Fruit fly (Drosophila melanogaster) whole organism, embryonic: Measurements from ENCODE around the gene mon2.

Source experiments
- ATbp ChIP-seq: fragments of 200-800 bp; sonication (Bioruptor generic); optimal IDR thresholded peaks from 2 replicates; lab custom pipeline; 2017; ENCODE audit warnings: missing biosample characterization, mild to moderate bottlenecking, missing genetic modification characterization, missing genetic modification reagents
- Awh ChIP-seq: fragments of 200-800 bp; sonication (Bioruptor generic); IDR thresholded peaks from 2 replicates; pipeline ENCODE4, ENCODE4 v1.3.6; 2022; ENCODE audit warnings: missing biosample characterization, missing genetic modification characterization
- CG10431 ChIP-seq: fragments of 200-800 bp; sonication (Bioruptor generic); optimal IDR thresholded peaks from 3 replicates; lab custom pipeline; 2018; ENCODE audit warnings: missing biosample characterization, mild to moderate bottlenecking, missing genetic modification characterization
- CG11093 ChIP-seq: fragments of 200-800 bp; sonication (Bioruptor generic); IDR thresholded peaks from 3 replicates; pipeline ENCODE4 v1.3.6; 2022; ENCODE audit warnings: missing biosample characterization, missing genetic modification characterization
- CG12104 ChIP-seq: fragments of 200-800 bp; sonication (Bioruptor generic); optimal IDR thresholded peaks from 3 replicates; lab custom pipeline; 2016; ENCODE audit warnings: missing biosample characterization, missing genetic modification characterization
- CG12744 ChIP-seq: fragments of 200-800 bp; sonication (Bioruptor generic); optimal IDR thresholded peaks from 2 replicates; lab custom pipeline; 2016; ENCODE audit warnings: missing biosample characterization, missing genetic modification characterization
- CG13424 ChIP-seq: fragments of 200-800 bp; sonication (Bioruptor generic); optimal IDR thresholded peaks from 2 replicates; lab custom pipeline; 2019; ENCODE audit warnings: missing biosample characterization, mild to moderate bottlenecking, missing genetic modification characterization, moderate library complexity
- CG17612 ChIP-seq: fragments of 200-800 bp; sonication (Bioruptor generic); IDR thresholded peaks from 2 replicates; pipeline ENCODE4 v1.3.6; 2022; ENCODE audit warnings: missing biosample characterization, missing genetic modification characterization
- CG18476 ChIP-seq: fragments of 200-800 bp; sonication (Bioruptor generic); optimal IDR thresholded peaks from 2 replicates; lab custom pipeline; 2016; ENCODE audit warnings: missing biosample characterization, mild to moderate bottlenecking, missing genetic modification characterization
- CG5245 ChIP-seq: fragments of 200-800 bp; sonication (Bioruptor generic); optimal IDR thresholded peaks from 3 replicates; lab custom pipeline; 2016; ENCODE audit warnings: missing biosample characterization, missing genetic modification characterization
- CG6254 ChIP-seq: fragments of 200-800 bp; sonication (Bioruptor generic); optimal IDR thresholded peaks from 3 replicates; lab custom pipeline; 2017; ENCODE audit warnings: mild to moderate bottlenecking, missing biosample characterization, missing genetic modification reagents, missing genetic modification characterization
- CG6765 ChIP-seq: fragments of 200-800 bp; sonication (Bioruptor generic); optimal IDR thresholded peaks from 3 replicates; lab custom pipeline; 2017; ENCODE audit warnings: missing biosample characterization, mild to moderate bottlenecking, missing genetic modification characterization
- CG7928 ChIP-seq: fragments of 200-800 bp; sonication (Bioruptor generic); optimal IDR thresholded peaks from 2 replicates; lab custom pipeline; 2017; ENCODE audit warnings: missing biosample characterization, mild to moderate bottlenecking, missing genetic modification characterization
- CG8359 ChIP-seq: fragments of 200-800 bp; sonication (Bioruptor generic); optimal IDR thresholded peaks from 2 replicates; lab custom pipeline; 2017; ENCODE audit warnings: missing biosample characterization, mild to moderate bottlenecking, missing genetic modification characterization, borderline replicate concordance
- CG8478 ChIP-seq: fragments of >200 bp; optimal IDR thresholded peaks from 2 replicates; lab custom pipeline; 2018
- CG9215 ChIP-seq: fragments of 200-800 bp; sonication (Bioruptor generic); IDR thresholded peaks from 2 replicates; pipeline ENCODE4 v1.3.6; 2022; ENCODE audit warnings: missing biosample characterization, missing genetic modification characterization
- CG9609 ChIP-seq: fragments of 200-800 bp; sonication (Bioruptor generic); optimal IDR thresholded peaks from 3 replicates; lab custom pipeline; 2016; ENCODE audit warnings: missing biosample characterization, missing genetic modification characterization
- CG9727 ChIP-seq: fragments of 200-800 bp; sonication (Bioruptor generic); optimal IDR thresholded peaks from 3 replicates; lab custom pipeline; 2017; ENCODE audit warnings: missing biosample characterization, mild to moderate bottlenecking, missing genetic modification characterization
- CG9817 ChIP-seq: fragments of 200-800 bp; sonication (Bioruptor generic); optimal IDR thresholded peaks from 2 replicates; lab custom pipeline; 2018; ENCODE audit warnings: missing biosample characterization, mild to moderate bottlenecking, missing genetic modification characterization, moderate library complexity
- Dll ChIP-seq: fragments of 200-800 bp; sonication (Bioruptor generic); IDR thresholded peaks from 4 replicates; pipeline ENCODE4 v1.3.6; 2022; ENCODE audit warnings: missing biosample characterization, missing genetic modification characterization; ENCODE audit not compliant: partially characterized antibody
- Fer2 ChIP-seq: fragments of 200-800 bp; sonication (Bioruptor generic); optimal IDR thresholded peaks from 2 replicates; lab custom pipeline; 2018; ENCODE audit warnings: missing biosample characterization, mild to moderate bottlenecking, missing genetic modification characterization, moderate library complexity
- Hr3 ChIP-seq: fragments of 200-800 bp; sonication (Bioruptor generic); optimal IDR thresholded peaks from 3 replicates; lab custom pipeline; 2016; ENCODE audit warnings: missing biosample characterization, missing genetic modification characterization
- Hsf ChIP-seq: fragments of 200-800 bp; sonication (Bioruptor generic); optimal IDR thresholded peaks from 3 replicates; lab custom pipeline; 2016; ENCODE audit warnings: missing biosample characterization, missing genetic modification characterization
- Med ChIP-seq: fragments of 200-800 bp; sonication (Bioruptor generic); peaks from one replicate; lab custom pipeline; 2016; ENCODE audit warnings: missing biosample characterization, missing genetic modification characterization, mild to moderate bottlenecking, inconsistent platforms, moderate library complexity
- Myb ChIP-seq: fragments of 200-800 bp; sonication (Bioruptor generic); optimal IDR thresholded peaks from 2 replicates; lab custom pipeline; 2016; ENCODE audit warnings: missing biosample characterization, missing genetic modification characterization
- Nf-YB ChIP-seq: fragments of 200-800 bp; sonication (Bioruptor generic); optimal IDR thresholded peaks from 3 replicates; lab custom pipeline; 2019; ENCODE audit warnings: missing biosample characterization, mild to moderate bottlenecking, missing genetic modification characterization, moderate library complexity
- Vsx1 ChIP-seq: fragments of 200-800 bp; sonication (Bioruptor generic); optimal IDR thresholded peaks from 2 replicates; lab custom pipeline; 2017; ENCODE audit warnings: missing biosample characterization, mild to moderate bottlenecking, missing genetic modification characterization, missing genetic modification reagents
- Xrp1 ChIP-seq: fragments of 200-800 bp; sonication (Bioruptor generic); IDR thresholded peaks from 2 replicates; pipeline ENCODE4 v1.3.6; 2022; ENCODE audit warnings: missing biosample characterization, missing genetic modification characterization
- aop ChIP-seq: fragments of 200-800 bp; sonication (Bioruptor generic); IDR thresholded peaks from 2 replicates; pipeline ENCODE4 v1.3.6; 2022; ENCODE audit warnings: missing biosample characterization, missing genetic modification characterization
- bab2 ChIP-seq: fragments of 200-800 bp; sonication (Bioruptor generic); optimal IDR thresholded peaks from 2 replicates; lab custom pipeline; 2016; ENCODE audit warnings: missing biosample characterization, missing genetic modification characterization
- caup ChIP-seq: fragments of 200-800 bp; sonication (Bioruptor generic); optimal IDR thresholded peaks from 3 replicates; lab custom pipeline; 2017; ENCODE audit warnings: missing biosample characterization, mild to moderate bottlenecking, missing genetic modification characterization, moderate library complexity; ENCODE audit not compliant: severe bottlenecking
- chinmo ChIP-seq: fragments of 200-800 bp; sonication (Bioruptor generic); IDR thresholded peaks from 4 replicates; pipeline ENCODE4 v1.3.6; 2022; ENCODE audit warnings: missing biosample characterization, missing genetic modification characterization; ENCODE audit not compliant: partially characterized antibody
- crc ChIP-seq: fragments of 200-800 bp; sonication (Bioruptor generic); optimal IDR thresholded peaks from 2 replicates; lab custom pipeline; 2016; ENCODE audit warnings: missing biosample characterization, missing genetic modification characterization
- ewg ChIP-seq: fragments of 200-800 bp; sonication (Bioruptor generic); optimal IDR thresholded peaks from 3 replicates; lab custom pipeline; 2017; ENCODE audit warnings: mild to moderate bottlenecking, missing biosample characterization, missing genetic modification reagents, missing genetic modification characterization
- fd3F ChIP-seq: fragments of 200-800 bp; sonication (Bioruptor generic); optimal IDR thresholded peaks from 2 replicates; lab custom pipeline; 2018; ENCODE audit warnings: missing biosample characterization, mild to moderate bottlenecking, missing genetic modification characterization, moderate library complexity
- fd64A ChIP-seq: fragments of 200-800 bp; sonication (Bioruptor generic); optimal IDR thresholded peaks from 3 replicates; lab custom pipeline; 2018; ENCODE audit warnings: missing biosample characterization, mild to moderate bottlenecking, missing genetic modification characterization
- gem ChIP-seq: fragments of 200-800 bp; sonication (Bioruptor generic); optimal IDR thresholded peaks from 2 replicates; lab custom pipeline; 2019; ENCODE audit warnings: missing biosample characterization, mild to moderate bottlenecking, missing genetic modification characterization, moderate library complexity
- grau ChIP-seq: fragments of 200-800 bp; optimal IDR thresholded peaks from 3 replicates; lab custom pipeline; 2019; ENCODE audit warnings: missing biosample characterization, mild to moderate bottlenecking, missing genetic modification characterization, moderate library complexity
- ind ChIP-seq: fragments of 200-800 bp; sonication (Bioruptor generic); optimal IDR thresholded peaks from 3 replicates; lab custom pipeline; 2016; ENCODE audit warnings: missing biosample characterization, missing genetic modification characterization
- lola ChIP-seq, 3 experiments: fragments of >200 bp in 2 of 3; fragments of 200-800 bp in 1 of 3; sonication (Bioruptor generic) in 1 of 3; optimal IDR thresholded peaks; 2 replicates each; lab custom pipeline; 2017 to 2019; ENCODE audit warnings: missing biosample characterization in 3 of 3, missing genetic modification characterization in 3 of 3, mild to moderate bottlenecking in 1 of 3, moderate library complexity in 1 of 3
- nom ChIP-seq: fragments of 200-800 bp; sonication (Bioruptor generic); optimal IDR thresholded peaks from 2 replicates; lab custom pipeline; 2017; ENCODE audit warnings: missing biosample characterization, missing genetic modification characterization, mild to moderate bottlenecking, moderate library complexity, missing genetic modification reagents
- pnt ChIP-seq: fragments of 200-800 bp; sonication (Bioruptor generic); optimal IDR thresholded peaks from 3 replicates; lab custom pipeline; 2016; ENCODE audit warnings: missing biosample characterization, missing genetic modification characterization
- run ChIP-seq: fragments of 200-800 bp; sonication (Bioruptor generic); optimal IDR thresholded peaks from 3 replicates; lab custom pipeline; 2018; ENCODE audit warnings: missing biosample characterization, mild to moderate bottlenecking, missing genetic modification characterization
- salm ChIP-seq: fragments of 200-800 bp; sonication (Bioruptor generic); optimal IDR thresholded peaks from 2 replicates; lab custom pipeline; 2018; ENCODE audit warnings: missing biosample characterization, mild to moderate bottlenecking, missing genetic modification characterization
- sd ChIP-seq: fragments of 200-800 bp; sonication (Bioruptor generic); optimal IDR thresholded peaks from 3 replicates; lab custom pipeline; 2018; ENCODE audit warnings: missing biosample characterization, mild to moderate bottlenecking, missing genetic modification characterization, moderate library complexity
- sens ChIP-seq: fragments of 200-800 bp; sonication (Bioruptor generic); peaks from one replicate; lab custom pipeline; 2016; ENCODE audit warnings: missing biosample characterization, missing genetic modification characterization
- twi ChIP-seq: fragments of 200-800 bp; optimal IDR thresholded peaks from 2 replicates; lab custom pipeline; 2019; ENCODE audit warnings: missing biosample characterization, mild to moderate bottlenecking, missing genetic modification characterization, moderate library complexity
- unc-4 ChIP-seq: fragments of 200-800 bp; sonication (Bioruptor generic); IDR thresholded peaks from 2 replicates; pipeline ENCODE4 v1.3.6; 2022; ENCODE audit warnings: missing biosample characterization, missing genetic modification characterization; ENCODE audit not compliant: partially characterized antibody
- wek ChIP-seq: fragments of 200-800 bp; sonication (Bioruptor generic); optimal IDR thresholded peaks from 3 replicates; lab custom pipeline; 2018; ENCODE audit warnings: missing biosample characterization, mild to moderate bottlenecking, missing genetic modification characterization, moderate library complexity
- zen ChIP-seq: fragments of 200-800 bp; sonication (Bioruptor generic); optimal IDR thresholded peaks from 3 replicates; lab custom pipeline; 2018; ENCODE audit warnings: missing biosample characterization, mild to moderate bottlenecking, missing genetic modification characterization, moderate library complexity

mon2 gene

DNA sequence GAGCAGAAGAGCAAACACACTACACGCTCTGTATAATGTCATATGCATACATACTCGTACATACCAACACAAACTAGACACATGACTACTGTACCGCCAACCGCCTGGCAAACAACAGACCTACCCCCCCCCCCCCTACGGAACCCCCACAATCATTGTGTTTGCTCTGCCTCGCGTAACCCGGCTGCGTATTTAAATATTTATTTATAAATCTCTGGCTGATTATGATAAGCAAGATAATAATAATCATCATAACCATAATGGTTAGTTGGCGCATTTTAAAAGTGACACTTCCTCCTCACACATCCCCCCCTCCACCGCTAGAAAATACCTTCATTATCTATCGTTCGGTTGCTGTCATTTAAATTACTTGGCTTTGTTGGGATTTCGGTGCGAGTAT, 26.3 kb downstream of the mon2 start (continued):
- TF ChIP-seq ewg (GFP tag; lab: Kevin White, UChicago) (peak; percentile 19), CG18476 (GFP tag; lab: Kevin White, UChicago) (peak; percentile 27), Vsx1 (peak; percentile 68), CG6765 (GFP tag; lab: Kevin White, UChicago) (peak; percentile 76), chinmo (peak; percentile 67; the same call in 1 of the 4 replicates), CG17612 (GFP tag; lab: Robert Waterston, UW) (no peak), CG11093 (no peak), CG12104 (GFP tag; lab: Kevin White, UChicago) (peak; percentile 55), aop (GFP tag; lab: Robert Waterston, UW) (no peak), ATbp (GFP tag; lab: Kevin White, UChicago) (peak; percentile 67), Med (peak; percentile 91), Hsf (GFP tag; lab: Kevin White, UChicago) (no peak), sd (peak; percentile 87), crc (GFP tag; lab: Kevin White, UChicago) (no peak), CG8359 (peak; percentile 17), CG10431 (GFP tag; lab: Kevin White, UChicago) (peak; percentile 61), zen (no peak), CG9609 (GFP tag; lab: Kevin White, UChicago) (no peak), Hr3 (no peak), CG9727 (peak; percentile 63), CG7928 (GFP tag; lab: Kevin White, UChicago) (peak; percentile 15), Xrp1 (GFP tag; lab: Robert Waterston, UW) (peak; percentile 9; the same call in 1 of the 2 replicates), bab2 (GFP tag; lab: Kevin White, UChicago) (no peak), CG6254 (peak; percentile 7), Dll (no peak), Myb (no peak), Nf-YB (GFP tag; lab: Kevin White, UChicago) (peak; percentile 26), salm (tag; lab: Kevin White, UChicago) (peak; percentile 55), wek (GFP tag; lab: Kevin White, UChicago) (peak; percentile 72), fd64A (GFP tag; lab: Kevin White, UChicago) (peak; percentile 71), CG13424 (tag; lab: Kevin White, UChicago) (peak; percentile 50), sens (GFP tag; lab: Kevin White, UChicago) (no peak), run (tag; lab: Kevin White, UChicago) (peak; percentile 32), Awh (GFP tag; lab: Robert Waterston, UW) (peak; percentile 53; the same call in 1 of the 2 replicates), nom (peak; percentile 3), CG8478 (lab: Kevin White, UChicago) (no peak), CG9215 (no peak), pnt (GFP tag; lab: Kevin White, UChicago) (no peak), fd3F (GFP tag; lab: Kevin White, UChicago) (peak; percentile 17), ind (no peak), grau (tag; lab: Kevin White, UChicago) (peak; percentile 32), twi (tag; lab: Kevin White, UChicago) (no peak), CG12744 (GFP tag; lab: Kevin White, UChicago) (no peak), lola (GFP tag; optimal IDR thresholded peaks at IDR 0.05; lab: Kevin White, UChicago) (peak in 1 of 3 experiments; percentile 20), CG5245 (no peak), CG9817 (tag; lab: Kevin White, UChicago) (peak; percentile 45), caup (GFP tag; lab: Kevin White, UChicago) (peak; percentile 84), gem (tag; lab: Kevin White, UChicago) (peak; percentile 58), Fer2 (tag; lab: Kevin White, UChicago) (peak; percentile 24), unc-4 (no peak)
